Fruit fly (Drosophila melanogaster) whole organism, wandering third instar larva: ENCODE data around the gene Ccdc85.

Experiments used
- CG9705 ChIP-seq: fragments of 200-800 bp; sonication (Bioruptor generic); optimal IDR thresholded peaks from 2 replicates; lab custom pipeline; 2018; ENCODE audit warnings: missing biosample characterization, mild to moderate bottlenecking, missing genetic modification characterization
- CrebA ChIP-seq: fragments of 200-800 bp; sonication (Bioruptor generic); optimal IDR thresholded peaks from 2 replicates; lab custom pipeline; 2016; ENCODE audit warnings: missing biosample characterization, mild to moderate bottlenecking, missing genetic modification characterization, borderline replicate concordance
- Dfd ChIP-seq: fragments of >200 bp; optimal IDR thresholded peaks from 2 replicates; lab custom pipeline; 2017; ENCODE audit warnings: missing biosample characterization, missing genetic modification characterization
- Dif ChIP-seq: fragments of 200-275, 200-300 bp; sonication (Bioruptor generic); optimal IDR thresholded peaks from 2 replicates; lab custom pipeline; 2018; ENCODE audit warnings: missing biosample characterization, missing genetic modification characterization; ENCODE audit not compliant: partially characterized antibody
- GATAd ChIP-seq: sonication (Bioruptor generic); optimal IDR thresholded peaks from 2 replicates; lab custom pipeline; 2016; ENCODE audit warnings: missing biosample characterization, missing genetic modification characterization
- Hnf4 ChIP-seq: fragments of 200-800 bp; sonication (Bioruptor generic); optimal IDR thresholded peaks from 2 replicates; lab custom pipeline; 2016; ENCODE audit warnings: missing biosample characterization, mild to moderate bottlenecking, missing genetic modification characterization
- Hr78 ChIP-seq: fragments of >200 bp; optimal IDR thresholded peaks from 2 replicates; lab custom pipeline; 2017; ENCODE audit warnings: missing biosample characterization, missing genetic modification characterization
- Jra ChIP-seq: sonication (Bioruptor generic); optimal IDR thresholded peaks from 2 replicates; lab custom pipeline; 2016; ENCODE audit warnings: missing biosample characterization, missing genetic modification characterization
- Mio ChIP-seq: sonication (Bioruptor generic); optimal IDR thresholded peaks from 2 replicates; lab custom pipeline; 2016; ENCODE audit warnings: missing biosample characterization, missing genetic modification characterization
- Myc ChIP-seq: fragments of >200 bp; optimal IDR thresholded peaks from 2 replicates; lab custom pipeline; 2017
- OdsH ChIP-seq: fragments of 200-800 bp; sonication (Bioruptor generic); optimal IDR thresholded peaks from 2 replicates; lab custom pipeline; 2016; ENCODE audit warnings: missing biosample characterization, mild to moderate bottlenecking, missing genetic modification characterization
- Rel ChIP-seq, 2 experiments: fragments of 200-800 bp; sonication (Bioruptor generic) in 1 of 2; optimal IDR thresholded peaks; 2 replicates in 1 of 2; 3 replicates in 1 of 2; lab custom pipeline; 2016 to 2019; ENCODE audit warnings: mild to moderate bottlenecking in 2 of 2, missing biosample characterization in 2 of 2, missing genetic modification characterization in 2 of 2, moderate library complexity in 1 of 2
- Vsx2 ChIP-seq: fragments of 200-300, 225-300 bp; sonication (Bioruptor generic); optimal IDR thresholded peaks from 2 replicates; lab custom pipeline; 2018; ENCODE audit warnings: missing biosample characterization, missing genetic modification characterization; ENCODE audit not compliant: partially characterized antibody
- brk ChIP-seq: fragments of 200-800 bp; sonication (Bioruptor generic); optimal IDR thresholded peaks from 2 replicates; lab custom pipeline; 2016; ENCODE audit warnings: missing biosample characterization, mild to moderate bottlenecking, missing genetic modification characterization
- dl ChIP-seq, 2 experiments: fragments of 175-275, 200-275 bp in 1 of 2; fragments of 200-275 bp in 1 of 2; sonication (Bioruptor generic); optimal IDR thresholded peaks; lab custom pipeline; 2018; ENCODE audit warnings: mild to moderate bottlenecking in 2 of 2, missing biosample characterization in 2 of 2, missing genetic modification characterization in 2 of 2, moderate library complexity in 2 of 2; ENCODE audit not compliant: partially characterized antibody in 2 of 2, insufficient read depth in 1 of 2
- dmrt93B ChIP-seq: fragments of 200-800 bp; sonication (Bioruptor generic); optimal IDR thresholded peaks from 2 replicates; lab custom pipeline; 2018; ENCODE audit warnings: missing biosample characterization, mild to moderate bottlenecking, missing genetic modification characterization
- dsf ChIP-seq: sonication (Bioruptor generic); optimal IDR thresholded peaks from 2 replicates; lab custom pipeline; 2016; ENCODE audit warnings: missing biosample characterization, missing genetic modification characterization, borderline replicate concordance
- foxo ChIP-seq, 2 experiments: fragments of 200-800 bp; sonication (Bioruptor generic); optimal IDR thresholded peaks; 2 replicates in 1 of 2; 3 replicates in 1 of 2; lab custom pipeline; 2016 to 2017; ENCODE audit warnings: missing biosample characterization in 2 of 2, missing genetic modification characterization in 2 of 2
- fru ChIP-seq: fragments of 200-800 bp; sonication (Bioruptor generic); optimal IDR thresholded peaks from 3 replicates; lab custom pipeline; 2016; ENCODE audit warnings: missing biosample characterization, mild to moderate bottlenecking, missing genetic modification characterization
- jim ChIP-seq: fragments of 175-275, 200-325 bp; sonication (Bioruptor generic); optimal IDR thresholded peaks from 2 replicates; lab custom pipeline; 2016; ENCODE audit warnings: missing biosample characterization, mild to moderate bottlenecking, missing genetic modification characterization
- psq ChIP-seq: fragments of 200-800 bp; sonication (Bioruptor generic); optimal IDR thresholded peaks from 3 replicates; lab custom pipeline; 2017; ENCODE audit warnings: missing biosample characterization, mild to moderate bottlenecking, missing genetic modification characterization, moderate library complexity
- rgr ChIP-seq: fragments of 200-800 bp; sonication (Bioruptor generic); optimal IDR thresholded peaks from 3 replicates; lab custom pipeline; 2016; ENCODE audit warnings: missing biosample characterization, mild to moderate bottlenecking, missing genetic modification characterization
- sage ChIP-seq: fragments of 200-800 bp; sonication (Bioruptor generic); optimal IDR thresholded peaks from 2 replicates; lab custom pipeline; 2016; ENCODE audit warnings: missing biosample characterization, mild to moderate bottlenecking, missing genetic modification characterization
- sv ChIP-seq: fragments of 200-800 bp; sonication (Bioruptor generic); optimal IDR thresholded peaks from 3 replicates; lab custom pipeline; 2016; ENCODE audit warnings: missing biosample characterization, missing genetic modification characterization
- tai ChIP-seq: sonication (Bioruptor generic); optimal IDR thresholded peaks from 2 replicates; lab custom pipeline; 2016; ENCODE audit warnings: missing biosample characterization, missing genetic modification characterization
- usp ChIP-seq: fragments of >200 bp; optimal IDR thresholded peaks from 2 replicates; lab custom pipeline; 2017; ENCODE audit warnings: missing biosample characterization, missing genetic modification characterization
- woc ChIP-seq: sonication (Bioruptor generic); optimal IDR thresholded peaks from 2 replicates; lab custom pipeline; 2016; ENCODE audit warnings: missing biosample characterization, mild to moderate bottlenecking, missing genetic modification characterization

The Ccdc85 gene

DNA sequence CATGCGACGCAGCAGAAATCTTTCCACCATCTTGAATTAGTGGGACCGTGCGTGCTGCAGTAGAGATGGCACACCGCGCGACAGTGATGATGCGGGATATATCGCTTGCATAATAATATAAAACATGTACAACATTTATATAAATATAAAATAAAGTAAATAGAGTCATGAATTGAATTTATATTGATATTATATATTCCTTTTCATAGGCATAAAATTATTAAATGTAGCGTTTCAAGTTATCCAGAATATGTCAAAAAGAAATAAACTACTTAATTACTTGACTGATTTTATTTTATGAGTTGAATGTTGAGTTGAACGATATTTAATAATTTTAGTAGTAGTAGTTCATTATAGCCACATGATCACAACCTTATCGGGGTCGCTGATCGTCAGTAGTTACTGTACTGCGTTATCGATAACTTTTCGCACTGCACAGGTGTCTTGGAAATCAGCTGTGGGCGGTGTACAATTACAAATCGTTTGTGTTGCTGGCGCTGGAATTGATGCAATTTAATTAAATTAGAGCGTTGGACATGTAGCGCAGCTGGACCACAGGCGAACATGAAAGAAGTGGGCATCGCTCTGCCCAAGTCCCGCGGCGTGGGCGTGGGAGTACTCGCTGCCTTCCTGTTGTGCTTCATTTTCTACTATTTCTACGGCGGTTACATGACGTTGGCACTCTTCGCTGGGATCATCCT is 11.3 kb upstream of the Ccdc85 start, which contains the start of the genes Chd1 and Bem46 (continued):
- TF ChIP-seq woc (GFP tag; lab: Kevin White, UChicago) = no peak

DNA sequence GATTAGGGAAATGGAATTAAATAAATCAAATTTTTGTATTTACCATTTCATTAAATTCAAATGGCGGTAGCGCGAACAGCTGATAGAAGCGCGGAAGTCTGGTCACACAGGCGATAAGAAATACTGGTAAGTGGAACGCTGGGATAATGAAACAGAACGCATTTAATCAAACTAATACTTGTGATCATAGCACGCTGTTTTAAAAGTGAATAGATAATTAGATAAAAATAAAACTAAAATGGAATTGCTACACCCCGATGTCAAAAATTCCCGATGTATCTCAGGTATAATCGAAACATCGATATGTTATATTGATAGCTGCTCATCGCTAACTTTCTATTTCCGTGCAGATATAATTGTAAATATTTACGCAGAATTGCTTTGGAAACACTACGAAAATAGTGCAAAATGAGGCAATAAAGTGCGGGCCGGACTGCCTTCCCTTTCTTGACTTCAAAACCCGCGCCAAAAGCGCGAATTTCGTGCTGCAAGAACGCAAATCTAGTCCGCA is 6.4 kb upstream of the Ccdc85 start, which contains the start of the genes okr and CG3558:
TSS of gene okr (minus strand) at position 96 of the 511 bp plus-strand sequence.
TSS of gene CG3558 (plus strand) at position 207 of the 511 bp plus-strand sequence.
- no peak for TF ChIP-seq psq (GFP tag; lab: Kevin White, UChicago)
- TF ChIP-seq sv (GFP tag; lab: Kevin White, UChicago) = peak; percentile 2
- no peak for TF ChIP-seq rgr (GFP tag; lab: Kevin White, UChicago)
- TF ChIP-seq Dif (GFP tag; lab: Kevin White, UChicago) = no peak
- no peak for TF ChIP-seq dmrt93B (GFP tag; lab: Kevin White, UChicago)
- peak; percentile 1 for TF ChIP-seq CG9705 (GFP tag; lab: Kevin White, UChicago)
- TF ChIP-seq jim = no peak
- no peak for TF ChIP-seq tai (GFP tag; lab: Kevin White, UChicago)
- no peak for TF ChIP-seq brk (GFP tag; lab: Kevin White, UChicago)
- TF ChIP-seq Myc = peak; percentile 16
- no peak for TF ChIP-seq Dfd
- no peak for TF ChIP-seq CrebA (GFP tag; lab: Kevin White, UChicago)
- TF ChIP-seq Rel (GFP tag; optimal IDR thresholded peaks at IDR 0.05; lab: Kevin White, UChicago) = no peak
- TF ChIP-seq Rel (tag; optimal IDR thresholded peaks at IDR 0.05; lab: Kevin White, UChicago) = peak; percentile 2

DNA sequence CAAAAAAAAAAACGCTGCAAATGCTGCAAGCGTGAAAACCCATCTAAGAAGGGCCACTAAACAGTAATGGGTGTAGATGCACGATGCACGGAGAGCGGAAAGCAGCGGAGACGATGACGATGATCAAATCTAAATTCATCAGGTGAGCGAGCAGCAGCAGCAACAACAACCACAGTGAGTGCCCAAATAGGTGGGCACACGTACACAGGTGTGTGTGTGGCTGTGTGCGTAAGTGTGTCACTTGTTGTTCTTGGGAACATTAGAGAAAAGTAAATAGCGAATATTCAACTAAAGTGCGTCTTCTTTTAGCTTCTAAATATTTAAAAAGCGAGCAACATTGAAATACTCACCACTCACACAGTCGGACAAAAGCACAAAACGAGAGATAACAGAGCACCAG is 5.8 kb upstream of the Ccdc85 start:
- TF ChIP-seq dl (GFP tag; optimal IDR thresholded peaks at IDR 0.05; lab: Kevin White, UChicago; ENCODE audit: insufficient read depth in 1 of 2, partially characterized antibody in 2 of 2) (no peak), jim (no peak), rgr (GFP tag; lab: Kevin White, UChicago) (no peak), dmrt93B (GFP tag; lab: Kevin White, UChicago) (no peak), usp (no peak), CrebA (GFP tag; lab: Kevin White, UChicago) (no peak), fru (GFP tag; lab: Kevin White, UChicago) (no peak)

DNA sequence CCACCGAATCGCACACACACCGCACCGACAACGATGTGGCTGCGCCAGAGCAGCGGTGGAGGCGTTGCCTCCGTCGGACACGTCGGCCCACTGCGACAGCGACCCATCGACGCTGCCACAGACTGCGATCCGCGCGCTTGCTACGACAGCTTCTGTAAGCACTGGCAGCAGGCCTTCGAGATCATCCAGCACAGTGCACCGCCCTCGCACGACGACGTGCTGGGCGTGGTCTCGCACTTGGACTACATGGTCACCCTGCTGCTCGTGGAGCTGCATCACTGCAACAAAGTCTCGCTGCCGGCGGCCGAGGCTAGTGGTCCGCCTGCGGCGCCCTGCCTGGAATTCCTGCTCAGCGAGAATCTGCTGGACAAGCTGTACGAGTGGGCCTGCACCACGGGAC is 5.4 kb upstream of the Ccdc85 start:
- TF ChIP-seq Myc (no peak), Hnf4 (GFP tag; lab: Kevin White, UChicago) (no peak), CG9705 (GFP tag; lab: Kevin White, UChicago) (no peak), Mio (GFP tag; lab: Kevin White, UChicago) (no peak), Vsx2 (GFP tag; lab: Kevin White, UChicago) (no peak), usp (no peak)

DNA sequence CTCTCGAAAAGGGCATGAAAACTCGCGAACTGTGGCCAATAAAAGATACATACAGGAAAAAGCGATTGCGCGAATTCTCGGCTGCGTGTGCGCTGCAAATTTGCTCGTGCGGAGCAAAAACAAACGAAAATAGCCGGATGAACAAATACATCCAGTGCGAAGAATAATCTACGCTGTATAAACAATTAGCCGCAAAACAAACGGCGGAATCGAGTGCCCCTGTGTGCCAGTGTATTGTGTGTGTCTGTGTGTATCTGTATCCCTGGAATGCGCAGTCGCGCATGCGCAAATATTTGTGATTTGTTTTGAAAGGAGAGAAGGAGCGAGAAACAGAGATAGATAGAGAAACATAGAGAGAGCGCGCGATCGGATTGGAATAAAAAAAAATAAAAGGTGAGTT is 523 bp downstream of the Ccdc85 start:
- TF ChIP-seq foxo (GFP tag; optimal IDR thresholded peaks at IDR 0.05; lab: Kevin White, UChicago) = no peak
- TF ChIP-seq OdsH (GFP tag; lab: Kevin White, UChicago) = no peak
- no peak for TF ChIP-seq Myc
- no peak for TF ChIP-seq GATAd (GFP tag; lab: Kevin White, UChicago)
- TF ChIP-seq sage (GFP tag; lab: Kevin White, UChicago) = no peak
- no peak for TF ChIP-seq dsf (GFP tag; lab: Kevin White, UChicago)

DNA sequence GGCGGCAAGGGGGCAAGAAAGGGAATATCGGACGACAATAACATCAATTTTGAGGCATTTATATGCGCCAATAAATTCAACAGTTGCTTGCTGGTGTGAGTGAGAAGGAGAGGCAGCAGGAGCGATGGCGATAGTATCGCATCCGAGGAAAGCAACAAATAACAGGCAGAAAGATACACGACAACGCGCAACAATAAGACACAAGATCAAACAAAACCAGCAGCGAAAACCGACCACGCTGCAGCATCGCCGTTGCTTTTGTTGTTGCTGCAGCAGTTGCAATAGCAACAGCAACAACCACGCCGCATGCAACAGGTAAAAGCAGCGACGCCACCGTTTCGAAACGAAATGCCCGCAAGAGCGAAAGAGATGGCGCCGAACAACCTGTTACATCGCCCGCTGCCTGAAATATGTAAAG is 1.4 kb downstream of the Ccdc85 start:
- no peak for TF ChIP-seq Hnf4 (GFP tag; lab: Kevin White, UChicago)
- no peak for TF ChIP-seq Jra
- no peak for TF ChIP-seq GATAd (GFP tag; lab: Kevin White, UChicago)
- no peak for TF ChIP-seq foxo (GFP tag; optimal IDR thresholded peaks at IDR 0.05; lab: Kevin White, UChicago)
- TF ChIP-seq dsf (GFP tag; lab: Kevin White, UChicago) = no peak
- no peak for TF ChIP-seq woc (GFP tag; lab: Kevin White, UChicago)
- no peak for TF ChIP-seq Hr78 (GFP tag; lab: Kevin White, UChicago)
- TF ChIP-seq psq (GFP tag; lab: Kevin White, UChicago) = no peak
- no peak for TF ChIP-seq OdsH (GFP tag; lab: Kevin White, UChicago)
- no peak for TF ChIP-seq jim
